Fruit fly (Drosophila melanogaster) whole organism, wandering third instar larva: ENCODE measurements around the gene CG31016.

ENCODE experiments used
- Abd-B ChIP-seq: fragments of >200 bp; optimal IDR thresholded peaks from 2 replicates; lab custom pipeline; 2017; ENCODE audit warnings: missing biosample characterization, missing genetic modification characterization
- CG32264 ChIP-seq: fragments of 200-800 bp; sonication (Bioruptor generic); optimal IDR thresholded peaks from 2 replicates; lab custom pipeline; 2016; ENCODE audit warnings: missing biosample characterization, missing genetic modification characterization
- CG9705 ChIP-seq: fragments of 200-800 bp; sonication (Bioruptor generic); optimal IDR thresholded peaks from 2 replicates; lab custom pipeline; 2018; ENCODE audit warnings: missing biosample characterization, mild to moderate bottlenecking, missing genetic modification characterization
- CrebA ChIP-seq: fragments of 200-800 bp; sonication (Bioruptor generic); optimal IDR thresholded peaks from 2 replicates; lab custom pipeline; 2016; ENCODE audit warnings: missing biosample characterization, mild to moderate bottlenecking, missing genetic modification characterization, borderline replicate concordance
- Dfd ChIP-seq: fragments of >200 bp; optimal IDR thresholded peaks from 2 replicates; lab custom pipeline; 2017; ENCODE audit warnings: missing biosample characterization, missing genetic modification characterization
- Dif ChIP-seq: fragments of 200-275, 200-300 bp; sonication (Bioruptor generic); optimal IDR thresholded peaks from 2 replicates; lab custom pipeline; 2018; ENCODE audit warnings: missing biosample characterization, missing genetic modification characterization; ENCODE audit not compliant: partially characterized antibody
- GATAd ChIP-seq: sonication (Bioruptor generic); optimal IDR thresholded peaks from 2 replicates; lab custom pipeline; 2016; ENCODE audit warnings: missing biosample characterization, missing genetic modification characterization
- Jra ChIP-seq: sonication (Bioruptor generic); optimal IDR thresholded peaks from 2 replicates; lab custom pipeline; 2016; ENCODE audit warnings: missing biosample characterization, missing genetic modification characterization
- Mio ChIP-seq: sonication (Bioruptor generic); optimal IDR thresholded peaks from 2 replicates; lab custom pipeline; 2016; ENCODE audit warnings: missing biosample characterization, missing genetic modification characterization
- Myc ChIP-seq: fragments of >200 bp; optimal IDR thresholded peaks from 2 replicates; lab custom pipeline; 2017
- OdsH ChIP-seq: fragments of 200-800 bp; sonication (Bioruptor generic); optimal IDR thresholded peaks from 2 replicates; lab custom pipeline; 2016; ENCODE audit warnings: missing biosample characterization, mild to moderate bottlenecking, missing genetic modification characterization
- Rel ChIP-seq, 2 experiments: fragments of 200-800 bp; sonication (Bioruptor generic) in 1 of 2; optimal IDR thresholded peaks; 2 replicates in 1 of 2; 3 replicates in 1 of 2; lab custom pipeline; 2016 to 2019; ENCODE audit warnings: mild to moderate bottlenecking in 2 of 2, missing biosample characterization in 2 of 2, missing genetic modification characterization in 2 of 2, moderate library complexity in 1 of 2
- Sp1 ChIP-seq: fragments of 200-800 bp; sonication (Bioruptor generic); optimal IDR thresholded peaks from 3 replicates; lab custom pipeline; 2019; ENCODE audit warnings: missing biosample characterization, mild to moderate bottlenecking, missing genetic modification characterization, moderate library complexity
- Vsx2 ChIP-seq: fragments of 200-300, 225-300 bp; sonication (Bioruptor generic); optimal IDR thresholded peaks from 2 replicates; lab custom pipeline; 2018; ENCODE audit warnings: missing biosample characterization, missing genetic modification characterization; ENCODE audit not compliant: partially characterized antibody
- br ChIP-seq: fragments of 200-800 bp; sonication (Bioruptor generic); optimal IDR thresholded peaks from 2 replicates; lab custom pipeline; 2016; ENCODE audit warnings: missing biosample characterization, missing genetic modification characterization
- brk ChIP-seq: fragments of 200-800 bp; sonication (Bioruptor generic); optimal IDR thresholded peaks from 2 replicates; lab custom pipeline; 2016; ENCODE audit warnings: missing biosample characterization, mild to moderate bottlenecking, missing genetic modification characterization
- dl ChIP-seq, 2 experiments: fragments of 175-275, 200-275 bp in 1 of 2; fragments of 200-275 bp in 1 of 2; sonication (Bioruptor generic); optimal IDR thresholded peaks; lab custom pipeline; 2018; ENCODE audit warnings: mild to moderate bottlenecking in 2 of 2, missing biosample characterization in 2 of 2, missing genetic modification characterization in 2 of 2, moderate library complexity in 2 of 2; ENCODE audit not compliant: partially characterized antibody in 2 of 2, insufficient read depth in 1 of 2
- dsf ChIP-seq: sonication (Bioruptor generic); optimal IDR thresholded peaks from 2 replicates; lab custom pipeline; 2016; ENCODE audit warnings: missing biosample characterization, missing genetic modification characterization, borderline replicate concordance
- ey ChIP-seq: fragments of 200-800 bp; sonication (Bioruptor generic); optimal IDR thresholded peaks from 2 replicates; lab custom pipeline; 2016; ENCODE audit warnings: missing biosample characterization, missing genetic modification characterization
- foxo ChIP-seq, 2 experiments: fragments of 200-800 bp; sonication (Bioruptor generic); optimal IDR thresholded peaks; 2 replicates in 1 of 2; 3 replicates in 1 of 2; lab custom pipeline; 2016 to 2017; ENCODE audit warnings: missing biosample characterization in 2 of 2, missing genetic modification characterization in 2 of 2
- fru ChIP-seq: fragments of 200-800 bp; sonication (Bioruptor generic); optimal IDR thresholded peaks from 3 replicates; lab custom pipeline; 2016; ENCODE audit warnings: missing biosample characterization, mild to moderate bottlenecking, missing genetic modification characterization
- jim ChIP-seq: fragments of 175-275, 200-325 bp; sonication (Bioruptor generic); optimal IDR thresholded peaks from 2 replicates; lab custom pipeline; 2016; ENCODE audit warnings: missing biosample characterization, mild to moderate bottlenecking, missing genetic modification characterization
- lola ChIP-seq: fragments of >200 bp; optimal IDR thresholded peaks from 2 replicates; lab custom pipeline; 2017; ENCODE audit warnings: missing biosample characterization, missing genetic modification characterization
- pan ChIP-seq: fragments of >200 bp; optimal IDR thresholded peaks from 2 replicates; lab custom pipeline; 2017
- rgr ChIP-seq: fragments of 200-800 bp; sonication (Bioruptor generic); optimal IDR thresholded peaks from 3 replicates; lab custom pipeline; 2016; ENCODE audit warnings: missing biosample characterization, mild to moderate bottlenecking, missing genetic modification characterization
- sage ChIP-seq: fragments of 200-800 bp; sonication (Bioruptor generic); optimal IDR thresholded peaks from 2 replicates; lab custom pipeline; 2016; ENCODE audit warnings: missing biosample characterization, mild to moderate bottlenecking, missing genetic modification characterization
- sv ChIP-seq: fragments of 200-800 bp; sonication (Bioruptor generic); optimal IDR thresholded peaks from 3 replicates; lab custom pipeline; 2016; ENCODE audit warnings: missing biosample characterization, missing genetic modification characterization
- tai ChIP-seq: sonication (Bioruptor generic); optimal IDR thresholded peaks from 2 replicates; lab custom pipeline; 2016; ENCODE audit warnings: missing biosample characterization, missing genetic modification characterization
- usp ChIP-seq: fragments of >200 bp; optimal IDR thresholded peaks from 2 replicates; lab custom pipeline; 2017; ENCODE audit warnings: missing biosample characterization, missing genetic modification characterization

The CG31016 gene

DNA sequence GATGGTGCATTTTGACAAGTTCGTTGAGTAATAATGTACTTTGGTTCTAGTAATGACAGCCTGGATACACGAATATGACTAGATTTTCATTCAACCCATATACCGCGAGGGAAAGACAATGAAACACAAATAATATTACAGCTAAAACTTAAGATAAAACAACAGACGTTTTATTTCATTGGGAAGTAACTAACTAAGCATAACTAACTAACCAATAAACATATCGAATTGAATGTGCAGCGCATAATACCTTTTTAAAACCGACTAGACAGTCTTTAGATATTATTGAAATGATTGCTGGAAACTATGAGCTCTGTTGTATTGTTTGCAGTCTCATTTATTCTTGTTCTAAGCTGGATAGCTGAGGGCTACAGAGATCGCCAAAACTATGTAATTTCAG is at the start of gene CG31016:
CG31016 (plus strand) TSS at position 301 of the 400 bp plus-strand sequence.
- TF ChIP-seq sv (GFP tag; lab: Kevin White, UChicago) (no peak), brk (GFP tag; lab: Kevin White, UChicago) (no peak), Vsx2 (no peak), Mio (GFP tag; lab: Kevin White, UChicago) (no peak), jim (GFP tag; lab: Kevin White, UChicago) (no peak), CG32264 (GFP tag; lab: Kevin White, UChicago) (no peak), foxo (GFP tag; optimal IDR thresholded peaks at IDR 0.05; lab: Kevin White, UChicago) (no peak), Dfd (GFP tag; lab: Kevin White, UChicago) (no peak), lola (GFP tag; lab: Kevin White, UChicago) (no peak), Sp1 (GFP tag; lab: Kevin White, UChicago) (no peak), GATAd (GFP tag; lab: Kevin White, UChicago) (no peak), Rel (GFP tag; optimal IDR thresholded peaks at IDR 0.05; lab: Kevin White, UChicago) (no peak), Rel (tag; optimal IDR thresholded peaks at IDR 0.05; lab: Kevin White, UChicago) (no peak)

- TF ChIP-seq CG32264 (GFP tag; lab: Kevin White, UChicago) (no peak), sage (GFP tag; lab: Kevin White, UChicago) (no peak)
Measured at dm6 chr3R:30560070-30560469, 45.9 kb upstream of the CG31016 start, which contains the start of gene CG34155. TSS of gene CG34155 (minus strand) at chr3R:30560199.

DNA sequence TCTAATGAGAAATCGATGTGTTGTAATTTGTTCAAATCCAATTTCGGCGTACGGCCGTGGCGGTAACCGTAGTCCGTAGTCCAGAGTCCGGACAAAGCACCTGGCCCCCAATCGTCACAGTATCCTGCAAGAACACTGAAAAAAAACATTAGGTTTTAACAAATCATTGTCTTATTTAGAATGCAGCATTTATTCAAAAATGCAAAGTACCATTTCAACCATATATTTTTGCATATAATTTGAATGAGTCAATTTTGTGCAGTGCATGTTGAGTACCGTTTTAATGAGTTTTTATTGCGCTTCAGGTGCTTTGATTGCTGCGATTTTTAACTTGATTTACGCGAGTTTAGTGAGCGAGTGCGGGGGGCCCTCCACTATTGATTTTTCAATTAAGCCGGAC is 44.8 kb upstream of the CG31016 start:
- TF ChIP-seq brk (GFP tag; lab: Kevin White, UChicago) (no peak), Mio (GFP tag; lab: Kevin White, UChicago) (no peak), usp (GFP tag; lab: Kevin White, UChicago) (no peak), jim (GFP tag; lab: Kevin White, UChicago) (no peak), fru (GFP tag; lab: Kevin White, UChicago) (no peak), ey (GFP tag; lab: Kevin White, UChicago) (no peak), OdsH (GFP tag; lab: Kevin White, UChicago) (no peak), dsf (GFP tag; lab: Kevin White, UChicago) (no peak), pan (lab: Kevin White, UChicago) (no peak), br (GFP tag; lab: Kevin White, UChicago) (no peak)

DNA sequence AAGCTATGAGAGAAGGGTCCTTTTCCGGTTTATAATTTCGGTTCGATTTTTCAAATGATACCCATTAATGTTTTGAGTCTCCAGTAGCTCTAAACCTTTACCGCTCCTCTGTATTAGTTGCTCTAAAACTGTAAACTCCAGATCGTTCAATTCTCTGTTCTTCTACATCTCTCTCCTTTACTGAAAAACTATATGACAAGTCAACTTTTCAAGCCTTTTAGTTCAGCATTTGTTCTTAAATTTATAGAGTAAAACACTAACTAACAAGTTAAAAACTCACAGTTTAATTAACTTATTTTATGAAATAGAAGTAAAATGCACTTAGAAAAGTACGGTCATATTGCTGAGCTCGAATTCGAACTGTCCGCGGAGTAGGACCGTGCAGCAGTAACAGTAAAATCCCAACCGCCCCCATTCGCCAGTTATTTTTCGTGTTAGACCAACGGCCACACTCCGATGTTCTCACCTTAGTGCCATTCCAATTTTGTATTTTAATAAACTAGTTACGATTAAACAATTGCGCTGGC is 43.2 kb upstream of the CG31016 start:
- TF ChIP-seq foxo (GFP tag; optimal IDR thresholded peaks at IDR 0.05; lab: Kevin White, UChicago) (peak in 1 of 2 experiments; percentile 7), rgr (GFP tag; lab: Kevin White, UChicago) (peak; percentile 1), sv (GFP tag; lab: Kevin White, UChicago) (no peak), Myc (lab: Kevin White, UChicago) (peak; percentile 16), OdsH (GFP tag; lab: Kevin White, UChicago) (no peak)

- TF ChIP-seq sage (GFP tag; lab: Kevin White, UChicago) (no peak), Jra (GFP tag; lab: Kevin White, UChicago) (no peak), CG9705 (GFP tag; lab: Kevin White, UChicago) (no peak), tai (peak; percentile 14), CrebA (GFP tag; lab: Kevin White, UChicago) (no peak), Dif (GFP tag; lab: Kevin White, UChicago) (peak; percentile 27), Abd-B (no peak), dl (GFP tag; optimal IDR thresholded peaks at IDR 0.05; lab: Kevin White, UChicago; ENCODE audit: insufficient read depth in 1 of 2, partially characterized antibody in 2 of 2) (peak in 1 of 2 experiments; percentile 56), CG32264 (GFP tag; lab: Kevin White, UChicago) (no peak)
Measured at dm6 chr3R:30563260-30564080, 42.5 kb upstream of the CG31016 start.
